Worm (Caenorhabditis elegans) whole organism, midembryonic: Measurements from ENCODE around the gene M01H9.2.

Experiments
- cog-1 ChIP-seq: sonication (generic microtip); optimal IDR thresholded peaks from 2 replicates; lab custom pipeline; 2016; ENCODE audit warnings: missing genetic modification characterization, missing compliant biosample characterization
- flt-1 ChIP-seq: fragments of 200-800 bp; sonication (Bioruptor generic); IDR thresholded peaks from 2 replicates; pipeline ENCODE4 v1.3.6; 2022; ENCODE audit warnings: missing genetic modification characterization, missing compliant biosample characterization
- klf-2 ChIP-seq: fragments of 200-800 bp; sonication (Bioruptor generic); conservative IDR thresholded peaks from 2 replicates; pipeline ENCODE4 v1.3.6; 2022; ENCODE audit warnings: missing genetic modification reagents, missing genetic modification characterization, missing compliant biosample characterization
- med-1 ChIP-seq: sonication (generic microtip); optimal IDR thresholded peaks from 2 replicates; lab custom pipeline; 2017; ENCODE audit warnings: missing genetic modification characterization, mild to moderate bottlenecking, missing compliant biosample characterization, antibody characterized with exemption, missing genetic modification reagents; ENCODE audit not compliant: insufficient read depth
- ztf-23 ChIP-seq: fragments of 200-800 bp; sonication (Bioruptor generic); IDR thresholded peaks from 2 replicates; pipeline ENCODE4 v1.3.6; 2022; ENCODE audit warnings: missing genetic modification reagents, missing genetic modification characterization, missing compliant biosample characterization

DNA sequence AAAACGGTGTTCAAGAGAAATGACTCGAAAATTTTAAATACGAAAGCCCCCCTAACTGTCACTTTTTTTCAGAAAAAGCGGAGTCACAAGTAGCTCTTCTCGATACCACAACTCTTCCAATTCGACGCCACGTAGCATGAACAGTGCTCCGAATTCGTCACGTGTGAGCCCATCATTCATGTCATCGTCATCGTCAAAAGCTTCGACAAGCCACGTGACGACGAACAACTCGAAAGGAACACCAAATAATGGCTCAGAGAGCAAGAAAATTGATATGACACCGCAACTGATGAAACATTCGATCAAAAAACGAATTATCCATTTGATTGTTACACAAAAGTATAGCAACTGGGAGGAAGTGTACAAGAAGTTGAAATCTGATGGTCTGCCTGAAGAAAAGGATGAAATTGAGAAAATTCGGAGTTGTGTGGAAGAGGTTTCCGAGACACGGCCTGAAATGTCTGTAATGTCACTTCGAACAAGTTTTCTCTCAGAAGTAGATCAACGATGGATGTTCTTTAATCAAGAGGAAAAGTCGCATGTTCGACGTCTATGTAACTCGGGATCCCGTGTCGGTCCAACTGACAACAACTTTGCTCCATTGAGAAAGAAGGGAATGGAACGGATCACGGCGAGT is 51.6 kb downstream of the M01H9.2 start:
- TF ChIP-seq klf-2 (GFP tag; lab: Robert Waterston, UW) (no peak), flt-1 (GFP tag; lab: Robert Waterston, UW) (no peak), cog-1 (tag; lab: Kevin White, UChicago) (no peak), med-1 (GFP tag; lab: Kevin White, UChicago) (no peak), ztf-23 (GFP tag; lab: Robert Waterston, UW) (no peak)
